Worm (Caenorhabditis elegans): Measurements from ENCODE around the gene Y51H4A.938.
A peak's percentile ranks its signal among the peaks of the same experiment; 100 is the strongest.

The Y51H4A.938 gene

DNA sequence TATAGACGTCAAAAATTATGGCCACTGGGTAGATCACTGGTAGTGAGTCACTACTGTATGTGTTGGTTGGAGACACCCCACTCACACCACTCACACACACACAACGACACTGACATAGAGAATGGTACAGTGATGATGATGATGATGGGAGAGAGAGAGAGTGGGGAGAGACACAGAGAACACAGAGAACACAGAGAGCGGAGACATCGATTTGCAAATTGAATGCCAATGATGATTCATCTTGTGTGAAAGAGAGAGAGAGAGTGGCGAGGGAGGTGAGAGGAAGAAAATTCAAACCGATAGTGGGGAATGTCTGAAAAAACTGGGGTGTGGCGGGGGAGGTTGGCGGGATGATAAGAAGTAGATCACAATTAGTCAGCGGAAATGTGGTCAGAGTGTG is 9.0 kb downstream of the Y51H4A.938 start (continued):
- TF ChIP-seq ceh-16 (tag; optimal IDR thresholded peaks at IDR 0.05) (no peak), mml-1 (tag; optimal IDR thresholded peaks at IDR 0.05) (no peak)

DNA sequence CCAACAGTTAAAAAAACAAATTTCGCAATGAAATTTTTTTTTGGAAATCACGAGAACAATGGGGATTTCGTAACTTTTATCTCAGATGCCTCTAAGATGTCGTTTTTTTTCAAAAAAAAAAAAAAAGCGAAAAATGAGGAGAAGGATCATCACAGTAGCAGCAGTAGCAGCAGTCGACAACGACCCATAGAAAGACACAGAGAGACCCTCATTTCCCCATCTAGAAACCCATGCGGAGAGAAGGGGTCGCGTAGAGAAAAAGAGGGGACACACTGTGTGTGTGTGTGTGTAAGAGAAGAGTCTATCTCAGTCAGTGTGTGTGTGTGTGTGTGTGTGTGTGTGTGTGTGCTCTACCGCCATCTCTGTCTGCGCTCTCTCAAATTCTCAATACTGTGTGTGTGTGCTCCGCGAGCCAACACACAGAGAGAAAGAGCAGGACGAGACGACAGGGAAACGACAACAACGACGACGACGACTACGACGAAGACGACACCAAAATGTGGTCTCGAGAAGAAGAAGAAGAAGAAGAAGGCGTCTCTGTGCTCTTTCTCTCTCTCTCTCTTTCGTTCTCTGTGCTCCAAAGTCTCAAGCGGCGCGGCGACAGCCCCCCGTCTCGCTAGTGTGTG is 10.5 kb downstream of the Y51H4A.938 start:
- TF ChIP-seq ztf-4 (tag; optimal IDR thresholded peaks at IDR 0.05) (no peak), nhr-43 (tag; optimal IDR thresholded peaks at IDR 0.05; ENCODE audit: poor library complexity, severe bottlenecking) (peak; percentile 32), ceh-28 (tag; optimal IDR thresholded peaks at IDR 0.05) (peak; percentile 5), sea-2 (GFP tag; optimal IDR thresholded peaks at IDR 0.05) (peak; percentile 31), fos-1 (tag; optimal IDR thresholded peaks at IDR 0.05) (no peak), elt-1 (tag; optimal IDR thresholded peaks at IDR 0.05) (peak; percentile 5), mml-1 (tag; optimal IDR thresholded peaks at IDR 0.05) (no peak), fkh-2 (tag; optimal IDR thresholded peaks at IDR 0.05) (no peak), nhr-67 (tag; optimal IDR thresholded peaks at IDR 0.05) (no peak), R02D3.7 (tag; optimal IDR thresholded peaks at IDR 0.05) (no peak), lin-39 (tag; optimal IDR thresholded peaks at IDR 0.05) (peak; percentile 71), unc-62 (GFP tag; optimal IDR thresholded peaks at IDR 0.05) (peak; percentile 63), nfya-1 (tag; optimal IDR thresholded peaks at IDR 0.05; ENCODE audit: insufficient read depth) (peak; percentile 65), nhr-11 (tag; optimal IDR thresholded peaks at IDR 0.05) (peak; percentile 75), elt-3 (tag; optimal IDR thresholded peaks at IDR 0.05) (no peak), hmg-11 (tag; optimal IDR thresholded peaks at IDR 0.05) (peak; percentile 88), jun-1 (tag; optimal IDR thresholded peaks at IDR 0.05) (peak; percentile 65), egl-5 (tag; optimal IDR thresholded peaks at IDR 0.05) (no peak), nhr-25 (tag; optimal IDR thresholded peaks at IDR 0.05) (no peak), snpc-4 (tag; optimal IDR thresholded peaks at IDR 0.05) (peak; percentile 3), elt-2 (tag; optimal IDR thresholded peaks at IDR 0.05) (peak; percentile 66), ztf-11 (tag; optimal IDR thresholded peaks at IDR 0.05) (no peak), mdl-1 (tag; optimal IDR thresholded peaks at IDR 0.05) (no peak), aly-2 (tag; optimal IDR thresholded peaks at IDR 0.05) (no peak), pha-4 (tag; optimal IDR thresholded peaks at IDR 0.05) (peak; percentile 54), lsy-12 (tag; optimal IDR thresholded peaks at IDR 0.05) (peak; percentile 56), fkh-10 (GFP tag; optimal IDR thresholded peaks at IDR 0.05) (no peak), ZK546.5 (tag; optimal IDR thresholded peaks at IDR 0.05) (no peak), nhr-77 (tag; optimal IDR thresholded peaks at IDR 0.05) (no peak), tbx-2 (tag; optimal IDR thresholded peaks at IDR 0.05) (peak; percentile 21), ama-1 (optimal IDR thresholded peaks at IDR 0.05) (peak; percentile 70), nhr-76 (tag; optimal IDR thresholded peaks at IDR 0.05) (no peak), pqm-1 (tag; optimal IDR thresholded peaks at IDR 0.05) (peak; percentile 31), lin-15B (tag; optimal IDR thresholded peaks at IDR 0.05) (peak; percentile 61), nhr-28 (tag; optimal IDR thresholded peaks at IDR 0.05) (no peak), ceh-9 (tag; optimal IDR thresholded peaks at IDR 0.05) (no peak), skn-1 (tag; optimal IDR thresholded peaks at IDR 0.05) (peak; percentile 5), egl-27 (tag; optimal IDR thresholded peaks at IDR 0.05) (no peak), eor-1 (tag; optimal IDR thresholded peaks at IDR 0.05) (no peak)

DNA sequence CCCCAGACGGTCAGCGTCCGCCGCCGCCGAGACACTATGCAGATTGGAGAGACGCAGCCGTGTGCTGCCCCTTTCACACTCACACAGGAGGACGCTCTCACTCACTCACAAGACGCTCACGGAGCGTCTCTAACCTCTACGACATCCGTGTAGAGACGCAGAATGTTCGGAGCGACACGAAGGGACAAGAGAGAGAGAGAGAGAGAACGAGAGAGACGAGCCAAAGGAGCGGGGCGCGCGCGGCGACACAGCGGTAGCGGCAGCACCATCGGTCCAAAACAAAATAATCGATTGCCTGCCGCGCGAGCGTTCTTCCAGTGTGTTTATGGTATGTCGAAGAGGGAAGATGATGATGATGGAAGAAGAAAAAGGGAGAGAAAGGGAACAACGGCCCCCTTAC is 11.3 kb downstream of the Y51H4A.938 start:
- no peak for TF ChIP-seq mml-1 (tag; optimal IDR thresholded peaks at IDR 0.05)
- TF ChIP-seq ztf-4 (tag; optimal IDR thresholded peaks at IDR 0.05) = no peak
- TF ChIP-seq nhr-23 (tag; optimal IDR thresholded peaks at IDR 0.05) = peak; percentile 85
- TF ChIP-seq ceh-16 (tag; optimal IDR thresholded peaks at IDR 0.05) = no peak
- TF ChIP-seq eor-1 (tag; optimal IDR thresholded peaks at IDR 0.05) = no peak
- no peak for TF ChIP-seq nhr-76 (tag; optimal IDR thresholded peaks at IDR 0.05)
- no peak for TF ChIP-seq fkh-10 (GFP tag; optimal IDR thresholded peaks at IDR 0.05)
- no peak for TF ChIP-seq fkh-2 (tag; optimal IDR thresholded peaks at IDR 0.05)
- TF ChIP-seq lin-39 (tag; optimal IDR thresholded peaks at IDR 0.05) = peak; percentile 83
- TF ChIP-seq nhr-67 (tag; optimal IDR thresholded peaks at IDR 0.05) = no peak
- TF ChIP-seq nhr-77 (tag; optimal IDR thresholded peaks at IDR 0.05) = peak; percentile 7
- peak; percentile 46 for TF ChIP-seq ama-1 (optimal IDR thresholded peaks at IDR 0.05)
- TF ChIP-seq pha-4 (tag; optimal IDR thresholded peaks at IDR 0.05) = peak; percentile 79
- TF ChIP-seq pqm-1 (tag; optimal IDR thresholded peaks at IDR 0.05) = peak; percentile 20
- peak; percentile 76 for TF ChIP-seq elt-2 (tag; optimal IDR thresholded peaks at IDR 0.05)
- TF ChIP-seq zag-1 (tag; optimal IDR thresholded peaks at IDR 0.05) = peak; percentile 14
- peak; percentile 26 for TF ChIP-seq unc-39 (tag; optimal IDR thresholded peaks at IDR 0.05)
- peak; percentile 71 for TF ChIP-seq fos-1 (tag; optimal IDR thresholded peaks at IDR 0.05)
- TF ChIP-seq snpc-4 (tag; optimal IDR thresholded peaks at IDR 0.05) = peak; percentile 64
- TF ChIP-seq nhr-25 (tag; optimal IDR thresholded peaks at IDR 0.05) = peak; percentile 83
- TF ChIP-seq unc-62 (GFP tag; optimal IDR thresholded peaks at IDR 0.05) = peak; percentile 89
- TF ChIP-seq lin-15B (tag; optimal IDR thresholded peaks at IDR 0.05) = peak; percentile 59
- TF ChIP-seq tbx-2 (tag; optimal IDR thresholded peaks at IDR 0.05) = peak; percentile 79
- TF ChIP-seq hmg-11 (tag; optimal IDR thresholded peaks at IDR 0.05) = peak; percentile 93
- TF ChIP-seq egl-27 (tag; optimal IDR thresholded peaks at IDR 0.05) = peak; percentile 46
- no peak for TF ChIP-seq ztf-11 (tag; optimal IDR thresholded peaks at IDR 0.05)
- peak; percentile 38 for TF ChIP-seq mdl-1 (tag; optimal IDR thresholded peaks at IDR 0.05)
- no peak for TF ChIP-seq nhr-237 (tag; optimal IDR thresholded peaks at IDR 0.05)
- TF ChIP-seq aly-2 (tag; optimal IDR thresholded peaks at IDR 0.05) = peak; percentile 1
- TF ChIP-seq sea-2 (GFP tag; optimal IDR thresholded peaks at IDR 0.05) = peak; percentile 75
- peak; percentile 24 for TF ChIP-seq lsy-12 (tag; optimal IDR thresholded peaks at IDR 0.05)
- no peak for TF ChIP-seq ZK546.5 (tag; optimal IDR thresholded peaks at IDR 0.05)
- peak; percentile 85 for TF ChIP-seq jun-1 (tag; optimal IDR thresholded peaks at IDR 0.05)
- no peak for TF ChIP-seq nhr-12 (tag; optimal IDR thresholded peaks at IDR 0.05)
- TF ChIP-seq nhr-28 (tag; optimal IDR thresholded peaks at IDR 0.05) = no peak
- no peak for TF ChIP-seq ceh-9 (tag; optimal IDR thresholded peaks at IDR 0.05)

All from whole organism, L3 larva.